Worm (Caenorhabditis elegans) whole organism, young adult: ENCODE results near the gene ins-16.
A peak's percentile ranks its signal among the peaks of the same experiment; 100 is the strongest.

ENCODE experiments used
- B0035.1 ChIP-seq: sonication (generic microtip); optimal IDR thresholded peaks from 2 replicates; lab custom pipeline; 2016; ENCODE audit warnings: missing genetic modification characterization, mild to moderate bottlenecking, missing compliant biosample characterization, missing genotype, missing genetic modification reagents
- B0261.1 ChIP-seq: sonication (generic microtip); optimal IDR thresholded peaks from 2 replicates; lab custom pipeline; 2016; ENCODE audit warnings: mild to moderate bottlenecking, missing genetic modification characterization, moderate library complexity, missing compliant biosample characterization
- C06A6.2 ChIP-seq: fragments of 200-800 bp; sonication (Bioruptor generic); conservative IDR thresholded peaks from 2 replicates; pipeline ENCODE4 v1.3.6; 2022; ENCODE audit warnings: missing genetic modification characterization, missing compliant biosample characterization
- C17E4.6 ChIP-seq: fragments of 200-800 bp; sonication (Bioruptor generic); IDR thresholded peaks from 2 replicates; pipeline ENCODE4 v1.3.6; 2022; ENCODE audit warnings: missing genetic modification reagents, missing genetic modification characterization, missing compliant biosample characterization
- D2030.7 ChIP-seq: fragments of 200-800 bp; sonication (Bioruptor generic); IDR thresholded peaks from 2 replicates; pipeline ENCODE4 v1.3.6; 2022; ENCODE audit warnings: missing genetic modification reagents, missing genetic modification characterization, missing compliant biosample characterization
- F22D6.2 ChIP-seq: sonication (generic microtip); optimal IDR thresholded peaks from 2 replicates; lab custom pipeline; 2016; ENCODE audit warnings: mild to moderate bottlenecking, missing genetic modification characterization, missing compliant biosample characterization
- F23B12.7 ChIP-seq: sonication (generic microtip); optimal IDR thresholded peaks from 2 replicates; lab custom pipeline; 2017; ENCODE audit warnings: missing genetic modification characterization, mild to moderate bottlenecking, missing compliant biosample characterization, antibody characterized with exemption, moderate library complexity; ENCODE audit not compliant: insufficient read depth
- T26A5.8 ChIP-seq: sonication (generic microtip); optimal IDR thresholded peaks from 2 replicates; lab custom pipeline; 2016; ENCODE audit warnings: missing genetic modification characterization, missing compliant biosample characterization
- Y53F4B.3 ChIP-seq: fragments of 200-800 bp; sonication (Bioruptor generic); IDR thresholded peaks from 2 replicates; pipeline ENCODE4 v1.3.6; 2022; ENCODE audit warnings: missing genetic modification reagents, missing genetic modification characterization, missing compliant biosample characterization
- akir-1 ChIP-seq: fragments of 200-800 bp; sonication (Bioruptor generic); optimal IDR thresholded peaks from 2 replicates; lab custom pipeline; 2018; ENCODE audit warnings: mild to moderate bottlenecking, missing genetic modification characterization, moderate library complexity, missing compliant biosample characterization
- aptf-2 ChIP-seq: fragments of 200-800 bp; sonication (Bioruptor generic); conservative IDR thresholded peaks from 2 replicates; pipeline ENCODE4 v1.3.6; 2022; ENCODE audit warnings: missing genetic modification reagents, missing genetic modification characterization, missing compliant biosample characterization
- aptf-3 ChIP-seq: fragments of 200-800 bp; sonication (Bioruptor generic); IDR thresholded peaks from 2 replicates; pipeline ENCODE4 v1.3.6; 2022; ENCODE audit warnings: missing genetic modification characterization, missing compliant biosample characterization
- bed-1 ChIP-seq: fragments of 200-800 bp; sonication (Bioruptor generic); IDR thresholded peaks from 2 replicates; pipeline ENCODE4 v1.3.6; 2022; ENCODE audit warnings: missing genetic modification reagents, missing genetic modification characterization, missing compliant biosample characterization
- bed-2 ChIP-seq: fragments of 200-800 bp; sonication (Bioruptor generic); IDR thresholded peaks from 2 replicates; pipeline ENCODE4 v1.3.6; 2022; ENCODE audit warnings: missing genetic modification reagents, missing genetic modification characterization, missing compliant biosample characterization
- ccch-3 ChIP-seq: fragments of 200-800 bp; sonication (Bioruptor generic); optimal IDR thresholded peaks from 2 replicates; lab custom pipeline; 2018; ENCODE audit warnings: mild to moderate bottlenecking, missing genetic modification characterization, missing compliant biosample characterization
- ceh-27 ChIP-seq: fragments of 200-800 bp; sonication (Bioruptor generic); optimal IDR thresholded peaks from 2 replicates; lab custom pipeline; 2018; ENCODE audit warnings: mild to moderate bottlenecking, missing genetic modification characterization, moderate library complexity, missing compliant biosample characterization
- egl-18 ChIP-seq: fragments of 200-800 bp; sonication (Bioruptor generic); IDR thresholded peaks from 2 replicates; pipeline ENCODE4 v1.3.6; 2022; ENCODE audit warnings: missing genetic modification reagents, missing genetic modification characterization, missing compliant biosample characterization
- gei-17 ChIP-seq: fragments of 200-800 bp; sonication (Bioruptor generic); optimal IDR thresholded peaks from 2 replicates; lab custom pipeline; 2018; ENCODE audit warnings: mild to moderate bottlenecking, missing genetic modification characterization, missing compliant biosample characterization
- hmg-1.2 ChIP-seq: fragments of 200-800 bp; sonication (Bioruptor generic); IDR thresholded peaks from 2 replicates; pipeline ENCODE4 v1.3.6; 2022; ENCODE audit warnings: missing genetic modification reagents, missing genetic modification characterization, missing compliant biosample characterization
- hsf-1 ChIP-seq: fragments of 200-800 bp; sonication (Bioruptor generic); IDR thresholded peaks from 2 replicates; pipeline ENCODE4 v1.3.6; 2022; ENCODE audit warnings: missing genetic modification reagents, missing genetic modification characterization, missing compliant biosample characterization
- lag-1 ChIP-seq: fragments of 200-800 bp; sonication (Bioruptor generic); IDR thresholded peaks from 2 replicates; pipeline ENCODE4 v1.3.6; 2022; ENCODE audit warnings: missing genetic modification reagents, missing genetic modification characterization, missing compliant biosample characterization
- let-607 ChIP-seq, 2 experiments: fragments of 200-800 bp in 1 of 2; sonication (Bioruptor generic) in 1 of 2; sonication (generic microtip) in 1 of 2; optimal IDR thresholded peaks; 2 replicates each; lab custom pipeline; 2016 to 2018; ENCODE audit warnings: mild to moderate bottlenecking in 2 of 2, missing compliant biosample characterization in 2 of 2, missing genetic modification characterization in 2 of 2, moderate library complexity in 2 of 2, missing genotype in 1 of 2
- lin-54 ChIP-seq: fragments of 200-800 bp; sonication (Bioruptor generic); optimal IDR thresholded peaks from 2 replicates; lab custom pipeline; 2018; ENCODE audit warnings: mild to moderate bottlenecking, missing genetic modification characterization, missing compliant biosample characterization
- madf-6 ChIP-seq: fragments of 200-800 bp; sonication (Bioruptor generic); IDR thresholded peaks from 2 replicates; pipeline ENCODE4 v1.3.6; 2022; ENCODE audit warnings: missing genetic modification reagents, missing genetic modification characterization, missing compliant biosample characterization
- madf-8 ChIP-seq: fragments of 200-800 bp; sonication (Bioruptor generic); conservative IDR thresholded peaks from 2 replicates; pipeline ENCODE4 v1.3.6; 2022; ENCODE audit warnings: missing genetic modification reagents, missing genetic modification characterization, missing compliant biosample characterization
- nfya-1 ChIP-seq: sonication (generic microtip); optimal IDR thresholded peaks from 2 replicates; lab custom pipeline; 2017; ENCODE audit warnings: antibody characterized with exemption, missing compliant biosample characterization, missing genetic modification characterization, borderline replicate concordance; ENCODE audit not compliant: insufficient read depth
- nhr-120 ChIP-seq: fragments of 200-800 bp; sonication (Bioruptor generic); IDR thresholded peaks from 2 replicates; pipeline ENCODE4 v1.3.6; 2022; ENCODE audit warnings: missing genetic modification characterization, missing compliant biosample characterization
- nhr-27 ChIP-seq: fragments of 200-800 bp; sonication (Bioruptor generic); optimal IDR thresholded peaks from 2 replicates; lab custom pipeline; 2018; ENCODE audit warnings: mild to moderate bottlenecking, missing genetic modification characterization, moderate library complexity, missing compliant biosample characterization
- nhr-90 ChIP-seq: sonication (generic microtip); optimal IDR thresholded peaks from 2 replicates; lab custom pipeline; 2016; ENCODE audit warnings: missing genotype, mild to moderate bottlenecking, missing genetic modification characterization, missing compliant biosample characterization
- pbrm-1 ChIP-seq: fragments of 200-800 bp; sonication (Bioruptor generic); IDR thresholded peaks from 2 replicates; pipeline ENCODE4 v1.3.6; 2022; ENCODE audit warnings: missing genetic modification reagents, missing genetic modification characterization, missing compliant biosample characterization
- rpc-1 ChIP-seq, 2 experiments: fragments of 150-350 bp in 1 of 2; sonication (generic microtip) in 1 of 2; optimal IDR thresholded peaks; 2 replicates each; lab custom pipeline; 2014 to 2018; ENCODE audit warnings: missing biosample characterization in 1 of 2, missing genetic modification characterization in 1 of 2, missing genetic modification reagents in 1 of 2, missing genotype in 1 of 2
- unc-62 ChIP-seq: fragments of 150-350 bp; optimal IDR thresholded peaks from 2 replicates; lab custom pipeline; 2014; ENCODE audit warnings: missing biosample characterization, missing genetic modification reagents, missing genetic modification characterization
- zim-3 ChIP-seq: sonication (generic microtip); optimal IDR thresholded peaks from 2 replicates; lab custom pipeline; 2017; ENCODE audit warnings: mild to moderate bottlenecking, missing genetic modification characterization, moderate library complexity, missing compliant biosample characterization
- ztf-18 ChIP-seq: sonication (generic microtip); optimal IDR thresholded peaks from 2 replicates; lab custom pipeline; 2016; ENCODE audit warnings: missing genotype, mild to moderate bottlenecking, missing genetic modification characterization, missing compliant biosample characterization
- ztf-22 ChIP-seq: fragments of 200-800 bp; sonication (Bioruptor generic); optimal IDR thresholded peaks from 2 replicates; lab custom pipeline; 2018; ENCODE audit warnings: mild to moderate bottlenecking, missing genetic modification characterization, moderate library complexity, missing compliant biosample characterization

ins-16 gene

DNA sequence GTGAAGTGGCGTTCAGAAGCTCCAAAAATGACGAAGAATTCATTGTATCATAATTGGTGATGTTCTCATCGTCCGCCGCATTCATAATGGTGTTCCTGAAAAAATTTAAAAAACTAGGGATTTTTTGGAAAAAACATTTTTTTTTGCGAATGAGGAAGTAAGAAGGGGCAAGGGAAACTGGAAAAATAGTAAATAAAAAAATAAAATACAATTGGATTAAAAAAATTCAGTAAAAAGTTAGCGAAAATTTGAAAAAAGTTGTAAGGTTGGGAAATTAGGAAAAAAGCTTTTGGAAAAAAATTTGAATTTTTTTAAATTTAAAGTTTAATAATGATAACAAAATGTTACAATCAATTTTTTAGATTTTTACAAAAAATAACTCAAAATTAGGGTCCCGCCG, 39.3 kb downstream of the ins-16 start, which contains the start of gene ckr-2:
Gene ckr-2, minus strand, starts transcription at position 101 of the 400 bp plus-strand sequence.
- TF ChIP-seq Y53F4B.3 = no peak
- no peak for TF ChIP-seq bed-1
- TF ChIP-seq F23B12.7 (tag; lab: Kevin White, UChicago) = no peak
- TF ChIP-seq B0261.1 = no peak
- TF ChIP-seq nhr-27 (tag; lab: Kevin White, UChicago) = no peak
- TF ChIP-seq madf-8 (GFP tag; lab: Robert Waterston, UW) = no peak
- no peak for TF ChIP-seq ccch-3 (GFP tag; lab: Kevin White, UChicago)
- no peak for TF ChIP-seq T26A5.8
- TF ChIP-seq pbrm-1 (GFP tag; lab: Robert Waterston, UW) = no peak
- no peak for TF ChIP-seq bed-2
- TF ChIP-seq D2030.7 (GFP tag; lab: Robert Waterston, UW) = no peak
- no peak for TF ChIP-seq aptf-2 (GFP tag; lab: Robert Waterston, UW)
- no peak for TF ChIP-seq B0035.1 (tag; lab: Kevin White, UChicago)
- no peak for TF ChIP-seq C17E4.6 (GFP tag; lab: Robert Waterston, UW)
- no peak for TF ChIP-seq rpc-1 (optimal IDR thresholded peaks at IDR 0.05; lab: Kevin White, UChicago)
- TF ChIP-seq rpc-1 (tag; optimal IDR thresholded peaks at IDR 0.05; lab: Kevin White, UChicago) = no peak
- no peak for TF ChIP-seq ceh-27 (GFP tag; lab: Kevin White, UChicago)

DNA sequence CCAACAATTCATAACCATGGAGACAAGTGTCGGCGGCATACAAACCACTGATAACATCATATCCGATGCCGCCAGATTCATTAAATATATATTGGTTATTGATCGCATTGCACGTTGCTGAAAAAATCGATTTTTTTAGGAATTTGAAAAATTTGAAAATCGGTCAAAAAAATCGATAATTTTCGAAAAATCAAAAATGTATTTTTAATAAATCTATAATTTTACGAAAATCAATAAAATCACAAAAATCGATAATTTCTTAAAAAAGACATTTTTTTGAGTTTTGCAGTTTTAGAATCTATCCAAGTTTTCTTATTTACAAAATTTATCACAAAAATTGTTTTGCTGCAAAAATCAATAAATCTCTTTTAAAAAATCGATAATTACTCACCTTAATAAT, 45.3 kb downstream of the ins-16 start:
- TF ChIP-seq gei-17 (no peak), egl-18 (GFP tag; lab: Robert Waterston, UW) (no peak), F22D6.2 (no peak), akir-1 (GFP tag; lab: Kevin White, UChicago) (no peak), ztf-22 (no peak), hsf-1 (GFP tag; lab: Robert Waterston, UW) (no peak), C17E4.6 (GFP tag; lab: Robert Waterston, UW) (no peak), aptf-3 (GFP tag; lab: Robert Waterston, UW) (no peak), ztf-18 (tag; lab: Kevin White, UChicago) (no peak), zim-3 (tag; lab: Kevin White, UChicago) (no peak), lag-1 (GFP tag; lab: Robert Waterston, UW) (no peak), madf-6 (GFP tag; lab: Robert Waterston, UW) (no peak), nhr-90 (no peak), let-607 (tag; optimal IDR thresholded peaks at IDR 0.05; lab: Kevin White, UChicago) (no peak), unc-62 (GFP tag; lab: Kevin White, UChicago) (no peak), nfya-1 (tag; lab: Kevin White, UChicago) (no peak), hmg-1.2 (GFP tag; lab: Robert Waterston, UW) (no peak), lin-54 (GFP tag; lab: Kevin White, UChicago) (no peak)

DNA sequence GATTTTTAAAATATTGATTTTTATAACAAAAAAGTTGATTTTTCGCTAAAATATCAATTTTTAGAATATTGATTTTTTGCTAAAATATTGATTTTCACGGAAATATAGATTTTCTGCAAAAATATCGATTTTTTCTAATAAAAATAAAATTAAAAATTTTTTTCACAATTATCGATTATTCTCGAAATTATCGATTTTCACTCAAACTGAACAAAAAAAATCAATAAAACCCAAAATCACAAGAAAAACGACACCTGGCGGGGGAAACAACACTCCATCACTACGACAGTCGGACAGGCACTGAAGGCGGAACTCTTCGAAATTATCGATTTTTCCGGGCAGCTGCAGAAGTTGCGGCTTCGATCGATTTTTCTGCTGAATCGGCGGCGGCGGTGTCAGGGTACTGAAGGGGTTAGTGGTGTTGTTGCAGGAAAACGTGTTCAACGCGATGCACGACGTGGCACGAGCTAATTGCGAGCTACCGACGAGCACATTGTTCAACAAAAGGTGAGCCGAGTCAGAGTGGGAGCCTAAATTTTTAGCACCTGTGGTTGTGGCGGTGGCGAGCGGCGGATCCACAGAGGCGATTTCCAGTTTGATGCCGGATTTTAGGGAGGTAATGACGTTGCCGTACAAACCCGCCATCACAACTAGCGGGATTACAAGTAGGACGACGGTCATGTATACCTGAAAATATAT, 47.5 kb downstream of the ins-16 start:
- TF ChIP-seq nhr-120 (GFP tag; lab: Robert Waterston, UW) (no peak), C06A6.2 (no peak), aptf-3 (GFP tag; lab: Robert Waterston, UW) (0 out of 2 replicates have a peak, but pooled peaks have one; percentile 23)
